Worm (Caenorhabditis elegans): Measurements from ENCODE around the gene T01H3.2.

DNA sequence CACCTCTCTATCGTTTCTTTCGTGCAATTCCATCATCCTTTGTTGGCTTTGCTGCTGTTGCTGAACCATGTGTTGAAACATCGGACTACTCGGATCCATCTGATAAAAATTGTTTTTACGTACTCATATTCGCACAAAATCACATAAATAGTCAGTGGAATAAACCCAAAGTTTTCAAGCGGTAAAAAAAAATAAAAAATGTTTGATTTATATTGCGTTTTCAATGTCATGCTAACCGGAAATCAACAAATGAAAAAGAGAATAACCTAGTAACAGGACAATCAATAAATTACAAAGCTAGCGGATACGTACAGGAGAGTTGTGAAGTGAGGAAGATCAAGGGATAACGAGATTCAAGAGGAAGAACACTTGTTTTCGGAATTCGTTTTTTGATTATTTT lies 22.9 kb downstream of the T01H3.2 start, which contains the start of gene mdt-10:
- TF ChIP-seq alr-1 (tag; optimal IDR thresholded peaks at IDR 0.05; ENCODE audit: borderline replicate concordance) (no peak), mep-1 (tag; optimal IDR thresholded peaks at IDR 0.05) (no peak), vab-15 (tag; optimal IDR thresholded peaks at IDR 0.05) (no peak), nhr-28 (tag; optimal IDR thresholded peaks at IDR 0.05) (no peak), hlh-4 (tag; optimal IDR thresholded peaks at IDR 0.05) (no peak)

Data from whole organism, L1 larva.